ENCODE assay signal across 1 fruit fly cellular context in the genomic region with DNA sequence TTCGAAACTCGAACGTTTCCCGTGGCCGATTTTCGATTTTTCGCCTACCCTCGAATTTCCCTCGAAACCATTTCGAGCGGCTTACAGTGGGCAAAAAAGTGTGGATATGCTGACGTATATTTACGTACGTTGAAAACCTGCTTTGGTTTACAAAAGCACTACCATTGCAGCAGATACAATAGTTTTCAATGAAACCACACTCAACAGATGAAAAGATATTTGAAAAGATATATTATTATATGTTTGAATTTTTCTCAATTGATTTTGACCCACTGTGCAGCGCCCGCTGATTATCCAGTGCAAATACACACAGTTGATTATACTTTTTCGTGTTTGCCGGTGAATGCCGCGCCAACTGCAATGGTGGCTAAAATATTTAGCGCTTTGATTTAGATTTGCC.
TF ChIP-seq lines count a peak whose summit lies in the region.

No protein-coding gene starts in this region.

TF ChIP-seq in whole organism, embryonic, 481 proteins besides CTCF, POLR2A, EP300 and RAD21 (continued from another document and continues in another):
- TF ChIP-seq CG10209 (GFP tag; optimal IDR thresholded peaks at IDR 0.05; lab: Kevin White, UChicago) = peak; percentile 21
- no peak for TF ChIP-seq zfh2 (GFP tag; optimal IDR thresholded peaks at IDR 0.05; lab: Kevin White, UChicago)
- no peak for TF ChIP-seq CG3847 (GFP tag; IDR thresholded peaks at IDR 0.05; lab: Robert Waterston, UW)
- TF ChIP-seq Oli (tag; optimal IDR thresholded peaks at IDR 0.05; lab: Kevin White, UChicago) = peak; percentile 54
- TF ChIP-seq rib (GFP tag; IDR thresholded peaks at IDR 0.05; lab: Robert Waterston, UW) = no peak
- TF ChIP-seq Sry-δ (GFP tag; optimal IDR thresholded peaks at IDR 0.05; lab: Kevin White, UChicago) = no peak
- no peak for TF ChIP-seq grau (tag; optimal IDR thresholded peaks at IDR 0.05; lab: Kevin White, UChicago)
- no peak for TF ChIP-seq CG14050 (GFP tag; IDR thresholded peaks at IDR 0.05; lab: Robert Waterston, UW)
- TF ChIP-seq dmrt99B (tag; optimal IDR thresholded peaks at IDR 0.05; lab: Kevin White, UChicago) = peak; percentile 67
- TF ChIP-seq tll (GFP tag; optimal IDR thresholded peaks at IDR 0.05; lab: Kevin White, UChicago) = no peak
- no peak for TF ChIP-seq CG2875 (GFP tag; optimal IDR thresholded peaks at IDR 0.05; lab: Kevin White, UChicago)
- no peak for TF ChIP-seq bsh (GFP tag; optimal IDR thresholded peaks at IDR 0.05; lab: Kevin White, UChicago)
- TF ChIP-seq sc (optimal IDR thresholded peaks at IDR 0.05; lab: Kevin White, UChicago) = no peak
- TF ChIP-seq sc (GFP tag; optimal IDR thresholded peaks at IDR 0.05; lab: Kevin White, UChicago) = peak; percentile 13
- TF ChIP-seq nerfin-2 (GFP tag; IDR thresholded peaks at IDR 0.05; lab: Robert Waterston, UW; ENCODE audit: partially characterized antibody) = no peak
- TF ChIP-seq pb (GFP tag; optimal IDR thresholded peaks at IDR 0.05; lab: Kevin White, UChicago) = no peak
- no peak for TF ChIP-seq CG2712 (tag; optimal IDR thresholded peaks at IDR 0.05; lab: Kevin White, UChicago)
- TF ChIP-seq Bteb2 (GFP tag; optimal IDR thresholded peaks at IDR 0.05; lab: Kevin White, UChicago) = no peak
- TF ChIP-seq CG14710 (tag; optimal IDR thresholded peaks at IDR 0.05; lab: Kevin White, UChicago) = no peak
- TF ChIP-seq z (GFP tag; IDR thresholded peaks at IDR 0.05; lab: Robert Waterston, UW) = no peak
- no peak for TF ChIP-seq unpg (GFP tag; optimal IDR thresholded peaks at IDR 0.05; lab: Kevin White, UChicago)
- TF ChIP-seq D19B (GFP tag; optimal IDR thresholded peaks at IDR 0.05; lab: Kevin White, UChicago) = no peak
- TF ChIP-seq CG11504 (tag; optimal IDR thresholded peaks at IDR 0.05; lab: Kevin White, UChicago) = peak; percentile 68
- TF ChIP-seq CG31388 (GFP tag; optimal IDR thresholded peaks at IDR 0.05; lab: Kevin White, UChicago) = no peak
- TF ChIP-seq CG3407 (GFP tag; optimal IDR thresholded peaks at IDR 0.05; lab: Kevin White, UChicago) = no peak
- 0 out of 2 replicates have a peak, but pooled peaks have one; percentile 36 for TF ChIP-seq vvl (GFP tag; IDR thresholded peaks at IDR 0.05; lab: Robert Waterston, UW)
- no peak for TF ChIP-seq Stat92E (GFP tag; optimal IDR thresholded peaks at IDR 0.05; lab: Kevin White, UChicago)
- no peak for TF ChIP-seq CG14965 (GFP tag; optimal IDR thresholded peaks at IDR 0.05; lab: Kevin White, UChicago; ENCODE audit: borderline replicate concordance)
- no peak for TF ChIP-seq NFAT (GFP tag; IDR thresholded peaks at IDR 0.05; lab: Robert Waterston, UW)
- TF ChIP-seq Aef1 (GFP tag; IDR thresholded peaks at IDR 0.05; lab: Robert Waterston, UW) = no peak
- peak; percentile 38 for TF ChIP-seq Meics (GFP tag; optimal IDR thresholded peaks at IDR 0.05; lab: Kevin White, UChicago)
- TF ChIP-seq CkIIα-i1 (GFP tag; IDR thresholded peaks at IDR 0.05; lab: Robert Waterston, UW) = no peak
- TF ChIP-seq PHDP (tag; optimal IDR thresholded peaks at IDR 0.05; lab: Kevin White, UChicago) = no peak
- TF ChIP-seq Camta (GFP tag; optimal IDR thresholded peaks at IDR 0.05; lab: Kevin White, UChicago) = no peak
- no peak for TF ChIP-seq CG9876 (GFP tag; optimal IDR thresholded peaks at IDR 0.05; lab: Kevin White, UChicago)
- no peak for TF ChIP-seq CG2199 (GFP tag; IDR thresholded peaks at IDR 0.05; lab: Robert Waterston, UW)
- TF ChIP-seq kay (GFP tag; optimal IDR thresholded peaks at IDR 0.05; lab: Kevin White, UChicago) = no peak
- no peak for TF ChIP-seq Dip2 (GFP tag; IDR thresholded peaks at IDR 0.05; lab: Robert Waterston, UW)
- no peak for TF ChIP-seq CG17612 (GFP tag; IDR thresholded peaks at IDR 0.05; lab: Robert Waterston, UW)
- TF ChIP-seq CG1024 (GFP tag; IDR thresholded peaks at IDR 0.05; lab: Robert Waterston, UW) = no peak
- TF ChIP-seq CG4404 (GFP tag; IDR thresholded peaks at IDR 0.05; lab: Robert Waterston, UW) = no peak
- no peak for TF ChIP-seq jumu (GFP tag; optimal IDR thresholded peaks at IDR 0.05; lab: Kevin White, UChicago)
- peak; percentile 32 for TF ChIP-seq bcd (GFP tag; optimal IDR thresholded peaks at IDR 0.05; lab: Kevin White, UChicago)
- peak; percentile 47 for TF ChIP-seq dmrt11E (tag; optimal IDR thresholded peaks at IDR 0.05; lab: Kevin White, UChicago)
- TF ChIP-seq gsb-n (tag; optimal IDR thresholded peaks at IDR 0.05; lab: Kevin White, UChicago) = peak; percentile 53
- TF ChIP-seq oc (tag; optimal IDR thresholded peaks at IDR 0.05; lab: Kevin White, UChicago) = peak; percentile 15
- no peak for TF ChIP-seq Bgb (GFP tag; IDR thresholded peaks at IDR 0.05; lab: Robert Waterston, UW; ENCODE audit: partially characterized antibody)
- TF ChIP-seq shn (GFP tag; optimal IDR thresholded peaks at IDR 0.05; lab: Kevin White, UChicago) = no peak
- TF ChIP-seq disco-r (GFP tag; optimal IDR thresholded peaks at IDR 0.05; lab: Kevin White, UChicago) = no peak
- TF ChIP-seq Tbp (GFP tag; optimal IDR thresholded peaks at IDR 0.05; lab: Kevin White, UChicago) = no peak
- TF ChIP-seq row (GFP tag; IDR thresholded peaks at IDR 0.05; lab: Robert Waterston, UW) = no peak; the same call in 1 of the 3 replicates
- no peak for TF ChIP-seq CG5953 (GFP tag; IDR thresholded peaks at IDR 0.05; lab: Robert Waterston, UW)
- no peak for TF ChIP-seq CG7372 (GFP tag; IDR thresholded peaks at IDR 0.05; lab: Robert Waterston, UW)
- TF ChIP-seq CG7745 (tag; optimal IDR thresholded peaks at IDR 0.05; lab: Kevin White, UChicago) = no peak
- TF ChIP-seq CG5245 (GFP tag; optimal IDR thresholded peaks at IDR 0.05; lab: Kevin White, UChicago) = no peak
- TF ChIP-seq kni (GFP tag; optimal IDR thresholded peaks at IDR 0.05; lab: Kevin White, UChicago) = no peak
- TF ChIP-seq CG15269 (tag; optimal IDR thresholded peaks at IDR 0.05; lab: Kevin White, UChicago) = peak; percentile 29
- TF ChIP-seq Dref (GFP tag; IDR thresholded peaks at IDR 0.05; lab: Robert Waterston, UW) = no peak
- TF ChIP-seq Mad (GFP tag; optimal IDR thresholded peaks at IDR 0.05; lab: Kevin White, UChicago) = no peak
- no peak for TF ChIP-seq knrl (GFP tag; IDR thresholded peaks at IDR 0.05; lab: Robert Waterston, UW; ENCODE audit: partially characterized antibody)
- 0 out of 2 replicates have a peak, but pooled peaks have one; percentile 20 for TF ChIP-seq ttk (GFP tag; IDR thresholded peaks at IDR 0.05; lab: Robert Waterston, UW)
- no peak for TF ChIP-seq Atf-2 (GFP tag; optimal IDR thresholded peaks at IDR 0.05; lab: Kevin White, UChicago)
- peak; percentile 78 for TF ChIP-seq Ets65A (GFP tag; lab: Kevin White, UChicago)
- no peak for TF ChIP-seq CG33557 (GFP tag; optimal IDR thresholded peaks at IDR 0.05; lab: Kevin White, UChicago)
- TF ChIP-seq aop (GFP tag; IDR thresholded peaks at IDR 0.05; lab: Robert Waterston, UW) = no peak
- TF ChIP-seq ind (GFP tag; optimal IDR thresholded peaks at IDR 0.05; lab: Kevin White, UChicago) = peak; percentile 15
- TF ChIP-seq Myb (GFP tag; optimal IDR thresholded peaks at IDR 0.05; lab: Kevin White, UChicago) = no peak
- no peak for TF ChIP-seq D (optimal IDR thresholded peaks at IDR 0.05; lab: Kevin White, UChicago)
- peak; percentile 38 for TF ChIP-seq D (GFP tag; optimal IDR thresholded peaks at IDR 0.05; lab: Kevin White, UChicago)
- no peak for TF ChIP-seq trh (GFP tag; optimal IDR thresholded peaks at IDR 0.05; lab: Kevin White, UChicago)
- no peak for TF ChIP-seq az2 (GFP tag; optimal IDR thresholded peaks at IDR 0.05; lab: Kevin White, UChicago)
- no peak for TF ChIP-seq ham (GFP tag; IDR thresholded peaks at IDR 0.05; lab: Robert Waterston, UW)
- TF ChIP-seq caup (GFP tag; optimal IDR thresholded peaks at IDR 0.05; lab: Kevin White, UChicago; ENCODE audit: severe bottlenecking) = no peak
- TF ChIP-seq gcm (GFP tag; optimal IDR thresholded peaks at IDR 0.05; lab: Kevin White, UChicago) = no peak
- TF ChIP-seq Drgx (GFP tag; IDR thresholded peaks at IDR 0.05; lab: Robert Waterston, UW) = no peak
- peak; percentile 2 for TF ChIP-seq CG1602 (GFP tag; optimal IDR thresholded peaks at IDR 0.05; lab: Kevin White, UChicago)
- TF ChIP-seq CG8290 (GFP tag; optimal IDR thresholded peaks at IDR 0.05; lab: Kevin White, UChicago) = no peak
- TF ChIP-seq CG8290 (tag; optimal IDR thresholded peaks at IDR 0.05; lab: Kevin White, UChicago) = no peak
- TF ChIP-seq CG8281 (tag; optimal IDR thresholded peaks at IDR 0.05; lab: Kevin White, UChicago) = no peak
- peak; percentile 16 for TF ChIP-seq ewg (GFP tag; optimal IDR thresholded peaks at IDR 0.05; lab: Kevin White, UChicago)
- no peak for TF ChIP-seq CG31224 (GFP tag; IDR thresholded peaks at IDR 0.05; lab: Robert Waterston, UW)
- no peak for TF ChIP-seq CG14014 (GFP tag; IDR thresholded peaks at IDR 0.05; lab: Robert Waterston, UW)
- no peak for TF ChIP-seq CG10321 (GFP tag; IDR thresholded peaks at IDR 0.05; lab: Robert Waterston, UW)
- TF ChIP-seq Dbx (GFP tag; IDR thresholded peaks at IDR 0.05; lab: Robert Waterston, UW) = no peak
- TF ChIP-seq fru (optimal IDR thresholded peaks at IDR 0.05; lab: Kevin White, UChicago) = no peak
- TF ChIP-seq CG9817 (tag; optimal IDR thresholded peaks at IDR 0.05; lab: Kevin White, UChicago) = no peak
- no peak for TF ChIP-seq Nf-YB (GFP tag; optimal IDR thresholded peaks at IDR 0.05; lab: Kevin White, UChicago)
- TF ChIP-seq CG10267 (tag; optimal IDR thresholded peaks at IDR 0.05; lab: Kevin White, UChicago) = peak; percentile 21
- no peak for TF ChIP-seq en (GFP tag; optimal IDR thresholded peaks at IDR 0.05; lab: Kevin White, UChicago)
- peak; percentile 40 for TF ChIP-seq CG4424 (GFP tag; optimal IDR thresholded peaks at IDR 0.05; lab: Kevin White, UChicago)
- 0 out of 3 replicates have a peak, but pooled peaks have one; percentile 32 for TF ChIP-seq so (GFP tag; IDR thresholded peaks at IDR 0.05; lab: Robert Waterston, UW)
- TF ChIP-seq CG12219 (GFP tag; optimal IDR thresholded peaks at IDR 0.05; lab: Kevin White, UChicago) = peak; percentile 49
- TF ChIP-seq CG6813 (GFP tag; optimal IDR thresholded peaks at IDR 0.05; lab: Kevin White, UChicago) = peak; percentile 60
- TF ChIP-seq CG11456 (GFP tag; IDR thresholded peaks at IDR 0.05; lab: Robert Waterston, UW) = no peak
- TF ChIP-seq CG14441 (GFP tag; IDR thresholded peaks at IDR 0.05; lab: Robert Waterston, UW) = peak; percentile 15; the same call in 1 of the 2 replicates
- TF ChIP-seq pum (GFP tag; optimal IDR thresholded peaks at IDR 0.05; lab: Kevin White, UChicago) = no peak
- TF ChIP-seq Doc3 (GFP tag; IDR thresholded peaks at IDR 0.05; lab: Robert Waterston, UW; ENCODE audit: partially characterized antibody) = no peak
- TF ChIP-seq Nf-YC (tag; optimal IDR thresholded peaks at IDR 0.05; lab: Kevin White, UChicago) = no peak
- peak; percentile 9 for TF ChIP-seq lilli (GFP tag; optimal IDR thresholded peaks at IDR 0.05; lab: Kevin White, UChicago)
- TF ChIP-seq CG1529 (GFP tag; optimal IDR thresholded peaks at IDR 0.05; lab: Kevin White, UChicago) = no peak
- no peak for TF ChIP-seq lbe (GFP tag; optimal IDR thresholded peaks at IDR 0.05; lab: Kevin White, UChicago)
- no peak for TF ChIP-seq CG13287 (GFP tag; IDR thresholded peaks at IDR 0.05; lab: Robert Waterston, UW; ENCODE audit: partially characterized antibody)
- no peak for TF ChIP-seq CG11696 (GFP tag; IDR thresholded peaks at IDR 0.05; lab: Robert Waterston, UW)
- TF ChIP-seq pzg (GFP tag; optimal IDR thresholded peaks at IDR 0.05; lab: Kevin White, UChicago) = no peak
- peak; percentile 44; the same call in 1 of the 2 replicates for TF ChIP-seq ara (GFP tag; IDR thresholded peaks at IDR 0.05; lab: Robert Waterston, UW)
- TF ChIP-seq Rfx (GFP tag; IDR thresholded peaks at IDR 0.05; lab: Robert Waterston, UW) = no peak
- no peak for TF ChIP-seq CG17802 (tag; optimal IDR thresholded peaks at IDR 0.05; lab: Kevin White, UChicago)
- no peak for TF ChIP-seq Spps (tag; optimal IDR thresholded peaks at IDR 0.05; lab: Kevin White, UChicago)
- no peak for TF ChIP-seq chm (GFP tag; IDR thresholded peaks at IDR 0.05; lab: Robert Waterston, UW)
- no peak for TF ChIP-seq CG3065 (GFP tag; optimal IDR thresholded peaks at IDR 0.05; lab: Kevin White, UChicago)
- no peak for TF ChIP-seq Dip3 (GFP tag; optimal IDR thresholded peaks at IDR 0.05; lab: Kevin White, UChicago)
- TF ChIP-seq CG7963 (GFP tag; IDR thresholded peaks at IDR 0.05; lab: Robert Waterston, UW; ENCODE audit: partially characterized antibody) = no peak
- no peak for TF ChIP-seq CG4617 (GFP tag; optimal IDR thresholded peaks at IDR 0.05; lab: Kevin White, UChicago; ENCODE audit: borderline replicate concordance)
- TF ChIP-seq gt (GFP tag; IDR thresholded peaks at IDR 0.05; lab: Robert Waterston, UW) = no peak
- no peak for TF ChIP-seq CG9932 (GFP tag; IDR thresholded peaks at IDR 0.05; lab: Robert Waterston, UW)
- TF ChIP-seq CG17912 (GFP tag; optimal IDR thresholded peaks at IDR 0.05; lab: Kevin White, UChicago) = no peak
- TF ChIP-seq CG4707 (GFP tag; optimal IDR thresholded peaks at IDR 0.05; lab: Kevin White, UChicago) = peak; percentile 69
- no peak for TF ChIP-seq CG34376 (GFP tag; optimal IDR thresholded peaks at IDR 0.05; lab: Kevin White, UChicago)
- peak; percentile 8; the same call in 1 of the 2 replicates for TF ChIP-seq CG32532 (GFP tag; IDR thresholded peaks at IDR 0.05; lab: Robert Waterston, UW)
- no peak for TF ChIP-seq NC2β (GFP tag; optimal IDR thresholded peaks at IDR 0.05; lab: Kevin White, UChicago)
- peak; percentile 48 for TF ChIP-seq CG18599 (GFP tag; optimal IDR thresholded peaks at IDR 0.05; lab: Kevin White, UChicago)
- no peak for TF ChIP-seq CG12769 (tag; optimal IDR thresholded peaks at IDR 0.05; lab: Kevin White, UChicago)
- no peak for TF ChIP-seq CG7987 (GFP tag; optimal IDR thresholded peaks at IDR 0.05; lab: Kevin White, UChicago)
- no peak for TF ChIP-seq CG12236 (GFP tag; optimal IDR thresholded peaks at IDR 0.05; lab: Kevin White, UChicago)
- no peak for TF ChIP-seq gce (GFP tag; IDR thresholded peaks at IDR 0.05; lab: Robert Waterston, UW)
- no peak for TF ChIP-seq CG5180 (GFP tag; optimal IDR thresholded peaks at IDR 0.05; lab: Kevin White, UChicago)
- TF ChIP-seq cg (GFP tag; optimal IDR thresholded peaks at IDR 0.05; lab: Kevin White, UChicago) = no peak
- no peak for TF ChIP-seq her (GFP tag; optimal IDR thresholded peaks at IDR 0.05; lab: Kevin White, UChicago)
- no peak for TF ChIP-seq MESR4 (GFP tag; optimal IDR thresholded peaks at IDR 0.05; lab: Kevin White, UChicago)
- TF ChIP-seq Hr51 (GFP tag; optimal IDR thresholded peaks at IDR 0.05; lab: Kevin White, UChicago) = peak in 1 of 2 experiments; percentile 62
- no peak for TF ChIP-seq MTF-1 (GFP tag; optimal IDR thresholded peaks at IDR 0.05; lab: Kevin White, UChicago; ENCODE audit: borderline replicate concordance)
- TF ChIP-seq CG3838 (GFP tag; optimal IDR thresholded peaks at IDR 0.05; lab: Kevin White, UChicago) = no peak
